In the genomic region with DNA sequence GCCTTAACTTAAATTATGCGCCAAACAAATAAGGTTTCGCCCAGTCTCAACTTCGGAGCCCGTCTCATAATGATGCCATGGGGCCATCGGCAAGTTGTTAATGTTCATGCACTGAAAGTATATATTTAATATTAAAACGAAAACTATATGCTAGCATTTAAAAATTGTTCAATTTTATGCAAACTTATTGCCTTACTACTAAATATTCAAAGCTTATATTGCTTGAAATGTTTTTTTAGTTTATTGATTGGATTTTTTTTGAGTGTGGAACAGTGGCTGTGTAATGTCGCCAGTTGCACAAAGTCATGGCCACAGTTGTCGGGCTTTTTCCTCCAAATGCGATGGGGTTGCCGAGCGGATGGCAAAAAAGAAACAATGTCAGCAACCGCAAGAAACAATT, we compare ENCODE assay signal across 3 fruit fly cellular contexts.
TF ChIP-seq lines count a peak whose summit lies in the region.

No protein-coding gene starts in this region.

TF ChIP-seq in whole organism, embryonic, 481 proteins besides CTCF, POLR2A, EP300 and RAD21 (continued from another document and continues in another):
- TF ChIP-seq dmrt99B (tag; optimal IDR thresholded peaks at IDR 0.05; lab: Kevin White, UChicago), result no peak
- TF ChIP-seq sisA (GFP tag; IDR thresholded peaks at IDR 0.05; lab: Robert Waterston, UW), result peak; percentile 22; the same call in 1 of the 2 replicates
- TF ChIP-seq Med (GFP tag; lab: Kevin White, UChicago), result peak; percentile 46
- TF ChIP-seq Rfx (GFP tag; IDR thresholded peaks at IDR 0.05; lab: Robert Waterston, UW), result no peak
- TF ChIP-seq nerfin-2 (GFP tag; IDR thresholded peaks at IDR 0.05; lab: Robert Waterston, UW; ENCODE audit: partially characterized antibody), result no peak
- TF ChIP-seq phol (tag; optimal IDR thresholded peaks at IDR 0.05; lab: Kevin White, UChicago), result peak; percentile 25
- TF ChIP-seq HLH3B (GFP tag; IDR thresholded peaks at IDR 0.05; lab: Robert Waterston, UW), result peak; percentile 20; the same call in 1 of the 2 replicates
- TF ChIP-seq E2f1 (GFP tag; IDR thresholded peaks at IDR 0.05; lab: Robert Waterston, UW), result peak; percentile 12; the same call in 1 of the 2 replicates
- peak; percentile 13 for TF ChIP-seq Xbp1 (GFP tag; optimal IDR thresholded peaks at IDR 0.05; lab: Kevin White, UChicago)
- peak; percentile 25 for TF ChIP-seq corto (GFP tag; optimal IDR thresholded peaks at IDR 0.05; lab: Kevin White, UChicago)
- peak in 1 of 2 experiments; percentile 37 for TF ChIP-seq bsh (GFP tag; optimal IDR thresholded peaks at IDR 0.05; lab: Kevin White, UChicago)
- TF ChIP-seq CG4360 (GFP tag; IDR thresholded peaks at IDR 0.05; lab: Robert Waterston, UW), result 0 out of 2 replicates have a peak, but pooled peaks have one; percentile 14
- TF ChIP-seq CG30403 (GFP tag; optimal IDR thresholded peaks at IDR 0.05; lab: Kevin White, UChicago), result peak; percentile 5
- TF ChIP-seq CG10321 (GFP tag; IDR thresholded peaks at IDR 0.05; lab: Robert Waterston, UW), result no peak
- peak; percentile 34 for TF ChIP-seq lbe (GFP tag; optimal IDR thresholded peaks at IDR 0.05; lab: Kevin White, UChicago)
- 0 out of 2 replicates have a peak, but pooled peaks have one; percentile 32 for TF ChIP-seq CG6689 (GFP tag; IDR thresholded peaks at IDR 0.05; lab: Robert Waterston, UW)
- TF ChIP-seq Ada2b (GFP tag; IDR thresholded peaks at IDR 0.05; lab: Robert Waterston, UW), result peak; percentile 51; the same call in 1 of the 2 replicates
- no peak for TF ChIP-seq lmd (GFP tag; IDR thresholded peaks at IDR 0.05; lab: Robert Waterston, UW)
- TF ChIP-seq CG17359 (tag; optimal IDR thresholded peaks at IDR 0.05; lab: Kevin White, UChicago), result peak; percentile 39
- peak; percentile 67 for TF ChIP-seq vvl (GFP tag; IDR thresholded peaks at IDR 0.05; lab: Robert Waterston, UW)
- no peak for TF ChIP-seq kni (GFP tag; optimal IDR thresholded peaks at IDR 0.05; lab: Kevin White, UChicago)
- TF ChIP-seq CG4820 (GFP tag; optimal IDR thresholded peaks at IDR 0.05; lab: Kevin White, UChicago), result peak; percentile 40
- peak; percentile 34 for TF ChIP-seq fd96Cb (tag; optimal IDR thresholded peaks at IDR 0.05; lab: Kevin White, UChicago)
- no peak for TF ChIP-seq slou (GFP tag; optimal IDR thresholded peaks at IDR 0.05; lab: Kevin White, UChicago)
- peak; percentile 12 for TF ChIP-seq CG17829 (tag; optimal IDR thresholded peaks at IDR 0.05; lab: Kevin White, UChicago)
- TF ChIP-seq Xrp1 (GFP tag; IDR thresholded peaks at IDR 0.05; lab: Robert Waterston, UW), result peak; percentile 44; the same call in 1 of the 2 replicates
- TF ChIP-seq D19A (tag; optimal IDR thresholded peaks at IDR 0.05; lab: Kevin White, UChicago), result peak; percentile 23
- TF ChIP-seq hkb (optimal IDR thresholded peaks at IDR 0.05; lab: Kevin White, UChicago), result no peak
- peak; percentile 64 for TF ChIP-seq hkb (GFP tag; IDR thresholded peaks at IDR 0.05; lab: Robert Waterston, UW)
- TF ChIP-seq CG10979 (tag; optimal IDR thresholded peaks at IDR 0.05; lab: Kevin White, UChicago), result peak; percentile 52
- peak; percentile 40 for TF ChIP-seq Sox100B (GFP tag; optimal IDR thresholded peaks at IDR 0.05; lab: Kevin White, UChicago)
- TF ChIP-seq CG11247 (GFP tag; IDR thresholded peaks at IDR 0.05; lab: Robert Waterston, UW), result no peak
- TF ChIP-seq Nf-YA (GFP tag; IDR thresholded peaks at IDR 0.05; lab: Robert Waterston, UW), result peak; percentile 29; the same call in 1 of the 2 replicates
- TF ChIP-seq CG17328 (GFP tag; IDR thresholded peaks at IDR 0.05; lab: Robert Waterston, UW), result peak; percentile 53; the same call in 1 of the 2 replicates
- TF ChIP-seq CG1647 (GFP tag; optimal IDR thresholded peaks at IDR 0.05; lab: Kevin White, UChicago), result no peak
- no peak for TF ChIP-seq cato (GFP tag; optimal IDR thresholded peaks at IDR 0.05; lab: Kevin White, UChicago; ENCODE audit: borderline replicate concordance)
- TF ChIP-seq CG31224 (GFP tag; IDR thresholded peaks at IDR 0.05; lab: Robert Waterston, UW), result no peak
- no peak for TF ChIP-seq sc (optimal IDR thresholded peaks at IDR 0.05; lab: Kevin White, UChicago)
- TF ChIP-seq sc (GFP tag; optimal IDR thresholded peaks at IDR 0.05; lab: Kevin White, UChicago), result no peak
- peak; percentile 8 for TF ChIP-seq tin (GFP tag; optimal IDR thresholded peaks at IDR 0.05; lab: Kevin White, UChicago)

TF ChIP-seq in whole organism, prepupa, 60 proteins besides CTCF, POLR2A, EP300 and RAD21 (continued from another document):
- peak; percentile 68 to 81 for TF ChIP-seq ss (GFP tag; optimal IDR thresholded peaks at IDR 0.05; lab: Kevin White, UChicago)
- TF ChIP-seq Sox102F (GFP tag; optimal IDR thresholded peaks at IDR 0.05; lab: Kevin White, UChicago), result peak; percentile 88
- TF ChIP-seq CG11762 (GFP tag; optimal IDR thresholded peaks at IDR 0.05; lab: Kevin White, UChicago; ENCODE audit: insufficient read depth), result peak; percentile 70
- peak; percentile 87 for TF ChIP-seq Met (GFP tag; optimal IDR thresholded peaks at IDR 0.05; lab: Kevin White, UChicago)
- TF ChIP-seq fkh (GFP tag; optimal IDR thresholded peaks at IDR 0.05; lab: Kevin White, UChicago), result no peak
- peak; percentile 71 for TF ChIP-seq CG9139 (GFP tag; optimal IDR thresholded peaks at IDR 0.05; lab: Kevin White, UChicago)
- TF ChIP-seq OdsH (GFP tag; optimal IDR thresholded peaks at IDR 0.05; lab: Kevin White, UChicago), result peak; percentile 81
- TF ChIP-seq CG3032 (tag; optimal IDR thresholded peaks at IDR 0.05; lab: Kevin White, UChicago), result peak; percentile 82
- peak; percentile 81 for TF ChIP-seq CG7368 (GFP tag; optimal IDR thresholded peaks at IDR 0.05; lab: Kevin White, UChicago)
- peak; percentile 93 for TF ChIP-seq svp (GFP tag; lab: Kevin White, UChicago)
- TF ChIP-seq lz (GFP tag; optimal IDR thresholded peaks at IDR 0.05; lab: Kevin White, UChicago), result peak; percentile 79
- TF ChIP-seq acj6 (GFP tag; optimal IDR thresholded peaks at IDR 0.05; lab: Kevin White, UChicago), result peak; percentile 82
- peak; percentile 37 to 76 for TF ChIP-seq salr (GFP tag; optimal IDR thresholded peaks at IDR 0.05; lab: Kevin White, UChicago)
- TF ChIP-seq CG3919 (GFP tag; optimal IDR thresholded peaks at IDR 0.05; lab: Kevin White, UChicago), result peak; percentile 90
- peak; percentile 76 for TF ChIP-seq Hr39 (GFP tag; optimal IDR thresholded peaks at IDR 0.05; lab: Kevin White, UChicago)
- TF ChIP-seq topi (GFP tag; optimal IDR thresholded peaks at IDR 0.05; lab: Kevin White, UChicago), result peak; percentile 85
- TF ChIP-seq CG34406 (GFP tag; optimal IDR thresholded peaks at IDR 0.05; lab: Kevin White, UChicago), result peak; percentile 77
- peak; percentile 94 for TF ChIP-seq CG6163 (GFP tag; IDR thresholded peaks at IDR 0.05; lab: Robert Waterston, UW)
- peak; percentile 91 for TF ChIP-seq CG15336 (GFP tag; IDR thresholded peaks at IDR 0.05; lab: Robert Waterston, UW)
- TF ChIP-seq CG10669 (GFP tag; optimal IDR thresholded peaks at IDR 0.05; lab: Kevin White, UChicago), result peak; percentile 88
- peak; percentile 82 for TF ChIP-seq CG6808 (GFP tag; optimal IDR thresholded peaks at IDR 0.05; lab: Kevin White, UChicago)
- TF ChIP-seq CG6854 (GFP tag; optimal IDR thresholded peaks at IDR 0.05; lab: Kevin White, UChicago), result peak; percentile 56
- peak; percentile 82 for TF ChIP-seq CG10631 (GFP tag; optimal IDR thresholded peaks at IDR 0.05; lab: Kevin White, UChicago)
- peak; percentile 88 for TF ChIP-seq dsx (GFP tag; optimal IDR thresholded peaks at IDR 0.05; lab: Kevin White, UChicago; ENCODE audit: poor library complexity, severe bottlenecking)
- peak; percentile 60 for TF ChIP-seq dac (GFP tag; optimal IDR thresholded peaks at IDR 0.05; lab: Kevin White, UChicago)
- TF ChIP-seq CG31627 (GFP tag; optimal IDR thresholded peaks at IDR 0.05; lab: Kevin White, UChicago), result peak; percentile 74
- TF ChIP-seq CG8632 (GFP tag; optimal IDR thresholded peaks at IDR 0.05; lab: Kevin White, UChicago), result peak; percentile 73
- TF ChIP-seq Ets21C (GFP tag; optimal IDR thresholded peaks at IDR 0.05; lab: Kevin White, UChicago), result peak; percentile 70
- no peak for TF ChIP-seq Hr38 (GFP tag; optimal IDR thresholded peaks at IDR 0.05; lab: Kevin White, UChicago)
- peak; percentile 80 for TF ChIP-seq achi (GFP tag; optimal IDR thresholded peaks at IDR 0.05; lab: Kevin White, UChicago)
- peak; percentile 52 for TF ChIP-seq Blimp-1 (GFP tag; optimal IDR thresholded peaks at IDR 0.05; lab: Kevin White, UChicago)
- TF ChIP-seq CG6792 (GFP tag; optimal IDR thresholded peaks at IDR 0.05; lab: Kevin White, UChicago), result peak; percentile 87
- TF ChIP-seq esn (GFP tag; optimal IDR thresholded peaks at IDR 0.05; lab: Kevin White, UChicago), result peak; percentile 89
- peak; percentile 83 for TF ChIP-seq CG32006 (GFP tag; optimal IDR thresholded peaks at IDR 0.05; lab: Kevin White, UChicago)
- TF ChIP-seq pdm3 (GFP tag; optimal IDR thresholded peaks at IDR 0.05; lab: Kevin White, UChicago), result peak; percentile 82
- peak; percentile 71 for TF ChIP-seq CG11294 (GFP tag; IDR thresholded peaks at IDR 0.05; lab: Robert Waterston, UW)
- TF ChIP-seq cyc (GFP tag; optimal IDR thresholded peaks at IDR 0.05; lab: Kevin White, UChicago), result peak; percentile 86
- peak; percentile 80 for TF ChIP-seq Sox14 (GFP tag; optimal IDR thresholded peaks at IDR 0.05; lab: Kevin White, UChicago)

TF ChIP-seq in whole organism, wandering third instar larva, 38 proteins besides CTCF, POLR2A, EP300 and RAD21 (continued from another document):
- TF ChIP-seq GATAd (GFP tag; optimal IDR thresholded peaks at IDR 0.05; lab: Kevin White, UChicago) (no peak), CG9705 (GFP tag; optimal IDR thresholded peaks at IDR 0.05; lab: Kevin White, UChicago) (no peak), dl (GFP tag; optimal IDR thresholded peaks at IDR 0.05; lab: Kevin White, UChicago; ENCODE audit: insufficient read depth in 1 of 2, partially characterized antibody in 2 of 2) (no peak), h (GFP tag; optimal IDR thresholded peaks at IDR 0.05; lab: Kevin White, UChicago) (peak; percentile 82), woc (GFP tag; optimal IDR thresholded peaks at IDR 0.05; lab: Kevin White, UChicago) (peak; percentile 75), Hr78 (GFP tag; optimal IDR thresholded peaks at IDR 0.05; lab: Kevin White, UChicago) (no peak), Vsx2 (GFP tag; optimal IDR thresholded peaks at IDR 0.05; lab: Kevin White, UChicago; ENCODE audit: partially characterized antibody) (no peak), N (GFP tag; optimal IDR thresholded peaks at IDR 0.05; lab: Kevin White, UChicago) (no peak), sage (GFP tag; optimal IDR thresholded peaks at IDR 0.05; lab: Kevin White, UChicago) (peak; percentile 70)
